Fruit fly (Drosophila melanogaster): ENCODE results near the gene Ilk.

dm6 chr3L:21176935-21177581, 39.6 kb upstream of the Ilk start:
- TF ChIP-seq CG12605 (GFP tag; IDR thresholded peaks at IDR 0.05) (peak; percentile 58), Pif1A (GFP tag; optimal IDR thresholded peaks at IDR 0.05) (peak; percentile 60), CG34367 (tag; optimal IDR thresholded peaks at IDR 0.05) (peak; percentile 5), CG4496 (GFP tag; IDR thresholded peaks at IDR 0.05) (peak; percentile 81; the same call in 2 of the 3 replicates), D1 (tag; optimal IDR thresholded peaks at IDR 0.05) (peak; percentile 62), fd96Ca (GFP tag; IDR thresholded peaks at IDR 0.05) (no peak)

Measured in whole organism, pupa.